Worm (Caenorhabditis elegans) whole organism, early embryonic: ENCODE results near the gene W07G4.2.

Source experiments
- B0310.2 ChIP-seq: sonication (generic microtip); optimal IDR thresholded peaks from 2 replicates; lab custom pipeline; 2016; ENCODE audit warnings: mild to moderate bottlenecking, missing genetic modification characterization, missing compliant biosample characterization
- F13C5.2 ChIP-seq: sonication (generic microtip); optimal IDR thresholded peaks from 2 replicates; lab custom pipeline; 2017; ENCODE audit warnings: mild to moderate bottlenecking, missing genetic modification characterization, inconsistent platforms, missing compliant biosample characterization
- aly-1 ChIP-seq: sonication (generic microtip); optimal IDR thresholded peaks from 2 replicates; lab custom pipeline; 2016; ENCODE audit warnings: missing genetic modification characterization, missing compliant biosample characterization
- ama-1 ChIP-seq: fragments of 150-350 bp; optimal IDR thresholded peaks from 2 replicates; lab custom pipeline; 2014
- ceh-13 ChIP-seq: fragments of 200-800 bp; sonication (Bioruptor generic); optimal IDR thresholded peaks from 2 replicates; lab custom pipeline; 2018; ENCODE audit warnings: mild to moderate bottlenecking, missing genetic modification characterization, missing compliant biosample characterization
- ceh-36 ChIP-seq: sonication (generic microtip); optimal IDR thresholded peaks from 2 replicates; lab custom pipeline; 2016; ENCODE audit warnings: missing genetic modification characterization, inconsistent platforms, missing compliant biosample characterization
- ets-7 ChIP-seq: sonication (generic microtip); optimal IDR thresholded peaks from 2 replicates; lab custom pipeline; 2016; ENCODE audit warnings: missing genotype, missing genetic modification characterization, missing compliant biosample characterization
- flt-1 ChIP-seq: fragments of 200-800 bp; sonication (Bioruptor generic); IDR thresholded peaks from 2 replicates; pipeline ENCODE4 v1.3.6; 2022; ENCODE audit warnings: missing genetic modification characterization, missing compliant biosample characterization
- hmbx-1 ChIP-seq: sonication (generic microtip); optimal IDR thresholded peaks from 2 replicates; lab custom pipeline; 2016; ENCODE audit warnings: mild to moderate bottlenecking, missing genetic modification characterization, missing compliant biosample characterization
- hmg-4 ChIP-seq: fragments of 200-800 bp; sonication (Bioruptor generic); optimal IDR thresholded peaks from 2 replicates; lab custom pipeline; 2018; ENCODE audit warnings: mild to moderate bottlenecking, missing genetic modification characterization, missing compliant biosample characterization
- hnd-1 ChIP-seq: sonication (generic microtip); optimal IDR thresholded peaks from 2 replicates; lab custom pipeline; 2016; ENCODE audit warnings: missing genetic modification characterization, missing compliant biosample characterization
- pes-1 ChIP-seq: fragments of 200-800 bp; sonication (Bioruptor generic); IDR thresholded peaks from 2 replicates; pipeline ENCODE4 v1.3.6; 2022; ENCODE audit warnings: missing genetic modification reagents, missing genetic modification characterization, missing compliant biosample characterization
- scrt-1 ChIP-seq: fragments of 200-800 bp; sonication (Bioruptor generic); IDR thresholded peaks from 2 replicates; pipeline ENCODE4 v1.3.6; 2022; ENCODE audit warnings: missing genetic modification characterization, missing compliant biosample characterization
- sea-1 ChIP-seq: fragments of 200-800 bp; sonication (Bioruptor generic); conservative IDR thresholded peaks from 2 replicates; pipeline ENCODE4 v1.3.6; 2022; ENCODE audit warnings: missing genetic modification characterization, missing compliant biosample characterization
- tbx-11 ChIP-seq: fragments of 200-800 bp; sonication (Bioruptor generic); IDR thresholded peaks from 2 replicates; pipeline ENCODE4 v1.3.6; 2022; ENCODE audit warnings: missing genetic modification characterization, missing compliant biosample characterization
- tbx-37 ChIP-seq: fragments of 200-800 bp; sonication (Bioruptor generic); conservative IDR thresholded peaks from 2 replicates; pipeline ENCODE4 v1.3.6; 2022; ENCODE audit warnings: missing genetic modification reagents, missing genetic modification characterization, missing compliant biosample characterization
- tra-4 ChIP-seq: sonication (generic microtip); optimal IDR thresholded peaks from 2 replicates; lab custom pipeline; 2017; ENCODE audit warnings: missing genetic modification characterization, missing compliant biosample characterization

The W07G4.2 gene

DNA sequence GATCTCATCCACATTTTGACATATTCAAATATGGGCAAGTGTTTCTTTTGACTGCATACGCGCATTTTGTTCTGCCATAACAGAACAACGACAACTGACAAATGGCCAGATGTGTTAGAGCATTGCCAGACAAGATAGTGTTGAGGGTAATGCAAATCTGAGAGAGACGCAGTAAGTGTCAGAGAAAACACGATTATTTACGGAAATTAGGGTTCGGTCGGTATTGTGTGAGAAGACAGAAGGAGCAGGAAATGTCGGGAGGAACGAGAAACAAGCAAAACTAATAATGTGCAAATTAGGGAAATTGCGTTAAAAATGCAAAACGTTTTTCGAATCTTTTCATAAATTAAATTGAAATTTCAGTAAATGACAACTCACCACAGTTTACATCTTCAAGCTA lies 11.9 kb downstream of the W07G4.2 start:
- TF ChIP-seq hmg-4 (no peak), sea-1 (no peak), ets-7 (tag; lab: Kevin White, UChicago) (no peak), ceh-36 (tag; lab: Kevin White, UChicago) (no peak), scrt-1 (GFP tag; lab: Robert Waterston, UW) (no peak), tbx-11 (GFP tag; lab: Robert Waterston, UW) (no peak), hnd-1 (no peak), aly-1 (tag; lab: Kevin White, UChicago) (no peak), ama-1 (lab: Kevin White, UChicago) (no peak), F13C5.2 (tag; lab: Kevin White, UChicago) (no peak), flt-1 (no peak)

DNA sequence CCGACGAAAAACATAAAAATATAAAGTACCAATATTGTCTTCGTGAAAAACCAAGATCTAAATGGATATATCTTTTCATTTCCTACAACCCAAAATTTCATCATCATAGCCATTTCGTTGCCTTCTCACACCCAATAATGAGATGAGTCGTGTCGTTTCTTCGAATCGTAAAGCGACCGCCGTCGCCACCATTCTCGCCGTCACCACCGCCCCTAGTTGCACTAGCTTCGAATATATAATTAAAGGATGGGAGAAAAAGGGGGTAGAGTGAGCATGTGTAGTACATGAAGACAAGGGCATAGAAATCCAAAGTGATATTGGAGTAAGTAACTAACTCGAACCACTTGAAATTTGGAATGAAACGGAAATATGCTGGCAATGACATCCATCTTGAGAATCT lies 14.1 kb downstream of the W07G4.2 start:
- TF ChIP-seq sea-1 (no peak), hnd-1 (no peak), F13C5.2 (tag; lab: Kevin White, UChicago) (no peak), aly-1 (tag; lab: Kevin White, UChicago) (no peak), hmbx-1 (tag; lab: Kevin White, UChicago) (no peak)

DNA sequence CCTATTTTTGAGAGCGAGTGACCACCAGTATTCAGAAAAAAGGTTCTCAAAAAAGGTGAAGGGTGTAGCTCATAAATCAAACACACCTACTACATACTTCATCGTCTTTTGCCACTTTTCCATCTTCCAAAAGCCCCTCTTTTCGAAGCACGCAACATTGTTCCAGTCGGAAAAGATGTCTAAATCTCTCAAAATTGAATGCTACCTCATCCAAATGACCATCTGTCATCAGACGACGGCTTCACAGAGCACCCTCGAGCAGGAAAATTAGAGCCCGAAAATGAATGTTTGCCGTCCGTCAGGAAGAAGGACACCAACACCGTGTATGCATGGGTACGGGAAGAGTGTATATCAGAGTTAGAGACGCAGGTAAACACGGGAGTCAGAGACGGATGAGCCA lies 14.8 kb downstream of the W07G4.2 start:
- TF ChIP-seq tbx-11 (GFP tag; lab: Robert Waterston, UW) (no peak), scrt-1 (GFP tag; lab: Robert Waterston, UW) (no peak), pes-1 (GFP tag; lab: Robert Waterston, UW) (no peak), ceh-13 (GFP tag; lab: Kevin White, UChicago) (no peak), tbx-37 (no peak), hmg-4 (no peak), hnd-1 (no peak), ets-7 (tag; lab: Kevin White, UChicago) (no peak), hmbx-1 (tag; lab: Kevin White, UChicago) (no peak), flt-1 (no peak), aly-1 (tag; lab: Kevin White, UChicago) (no peak), B0310.2 (tag; lab: Kevin White, UChicago) (no peak), sea-1 (no peak)

DNA sequence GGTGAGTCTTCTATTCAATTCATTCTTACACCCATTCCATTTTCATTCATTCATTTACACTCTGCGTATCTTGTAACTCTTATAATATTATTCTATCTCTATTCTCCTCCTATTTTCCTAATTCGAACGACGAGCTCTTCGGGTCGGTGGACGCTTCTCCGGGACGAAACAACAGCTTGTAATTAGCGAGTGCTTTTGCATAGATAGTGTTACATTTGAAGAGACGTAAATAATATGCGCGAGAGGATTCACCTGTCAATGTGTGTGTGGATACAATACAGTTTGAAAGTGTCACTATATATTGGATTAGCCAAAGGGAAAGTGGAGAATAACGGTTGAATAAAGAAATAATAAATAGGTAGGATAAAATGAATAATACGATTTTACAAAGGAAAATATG lies 15.7 kb downstream of the W07G4.2 start:
- TF ChIP-seq pes-1 (GFP tag; lab: Robert Waterston, UW) (no peak), ama-1 (lab: Kevin White, UChicago) (no peak), F13C5.2 (tag; lab: Kevin White, UChicago) (no peak), ceh-36 (tag; lab: Kevin White, UChicago) (no peak), tra-4 (tag; lab: Kevin White, UChicago) (no peak), hmg-4 (no peak), sea-1 (no peak), aly-1 (tag; lab: Kevin White, UChicago) (no peak), ceh-13 (GFP tag; lab: Kevin White, UChicago) (no peak), hnd-1 (no peak), flt-1 (no peak), B0310.2 (tag; lab: Kevin White, UChicago) (no peak), tbx-11 (GFP tag; lab: Robert Waterston, UW) (no peak), tbx-37 (no peak), scrt-1 (GFP tag; lab: Robert Waterston, UW) (no peak), ets-7 (tag; lab: Kevin White, UChicago) (no peak), hmbx-1 (tag; lab: Kevin White, UChicago) (no peak)

DNA sequence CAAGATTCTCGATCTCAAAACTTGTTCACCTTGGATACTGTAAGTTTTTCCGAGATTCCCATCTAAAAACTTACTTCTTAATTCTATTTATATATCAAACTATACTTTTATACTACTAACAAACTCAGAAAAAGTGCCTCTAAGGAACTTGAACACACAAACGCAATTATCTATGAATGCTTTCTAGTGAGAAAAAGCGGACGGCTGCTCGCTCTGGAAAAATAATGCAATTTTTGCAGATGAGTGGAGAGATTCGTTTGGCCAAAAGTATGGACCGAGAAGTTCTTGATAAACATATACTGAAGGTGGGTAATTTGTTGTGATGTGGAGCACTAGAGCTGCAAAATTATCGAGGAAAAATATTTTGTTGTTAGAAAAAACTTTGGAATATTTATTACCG lies 16.4 kb downstream of the W07G4.2 start:
- no peak for TF ChIP-seq aly-1 (tag; lab: Kevin White, UChicago)
- TF ChIP-seq scrt-1 (GFP tag; lab: Robert Waterston, UW), result no peak
- TF ChIP-seq flt-1, result no peak
- no peak for TF ChIP-seq ama-1 (lab: Kevin White, UChicago)
- TF ChIP-seq tbx-37, result no peak
- no peak for TF ChIP-seq ceh-13 (GFP tag; lab: Kevin White, UChicago)
- TF ChIP-seq pes-1 (GFP tag; lab: Robert Waterston, UW), result no peak
- TF ChIP-seq tra-4 (tag; lab: Kevin White, UChicago), result no peak
- TF ChIP-seq ceh-36 (tag; lab: Kevin White, UChicago), result no peak
- no peak for TF ChIP-seq tbx-11 (GFP tag; lab: Robert Waterston, UW)
- TF ChIP-seq B0310.2 (tag; lab: Kevin White, UChicago), result no peak
- no peak for TF ChIP-seq hmg-4
- TF ChIP-seq sea-1, result no peak
- TF ChIP-seq hnd-1, result no peak

DNA sequence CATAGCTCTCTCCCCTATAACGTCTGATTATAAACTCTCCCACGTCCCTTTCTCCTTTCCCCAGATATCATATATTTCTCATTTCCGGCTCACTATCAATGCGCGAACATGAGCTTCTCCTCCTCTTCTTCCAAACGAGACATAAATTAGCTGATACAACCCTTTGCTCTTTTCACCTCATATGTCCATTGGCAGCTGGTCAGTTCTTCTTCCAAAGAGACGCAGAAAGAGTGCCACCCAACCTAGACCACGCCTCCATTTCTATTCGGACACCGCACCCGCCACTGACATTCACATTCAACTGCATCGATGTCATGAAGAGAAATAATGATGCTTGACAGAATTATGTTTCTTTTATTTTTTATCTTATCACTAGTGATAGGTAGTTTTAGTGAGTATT lies 17.6 kb downstream of the W07G4.2 start, which contains the start of gene fmi-1:
TSS of gene fmi-1 (plus strand) at position 301 of the 400 bp plus-strand sequence.
- no peak for TF ChIP-seq hmbx-1 (tag; lab: Kevin White, UChicago)
- TF ChIP-seq scrt-1 (GFP tag; lab: Robert Waterston, UW), result no peak
- TF ChIP-seq F13C5.2 (tag; lab: Kevin White, UChicago), result no peak
- no peak for TF ChIP-seq sea-1
- TF ChIP-seq tbx-11 (GFP tag; lab: Robert Waterston, UW), result no peak
- TF ChIP-seq hnd-1, result no peak
- no peak for TF ChIP-seq ama-1 (lab: Kevin White, UChicago)
- no peak for TF ChIP-seq pes-1 (GFP tag; lab: Robert Waterston, UW)
- no peak for TF ChIP-seq flt-1
- no peak for TF ChIP-seq ceh-13 (GFP tag; lab: Kevin White, UChicago)
- TF ChIP-seq tbx-37, result no peak

DNA sequence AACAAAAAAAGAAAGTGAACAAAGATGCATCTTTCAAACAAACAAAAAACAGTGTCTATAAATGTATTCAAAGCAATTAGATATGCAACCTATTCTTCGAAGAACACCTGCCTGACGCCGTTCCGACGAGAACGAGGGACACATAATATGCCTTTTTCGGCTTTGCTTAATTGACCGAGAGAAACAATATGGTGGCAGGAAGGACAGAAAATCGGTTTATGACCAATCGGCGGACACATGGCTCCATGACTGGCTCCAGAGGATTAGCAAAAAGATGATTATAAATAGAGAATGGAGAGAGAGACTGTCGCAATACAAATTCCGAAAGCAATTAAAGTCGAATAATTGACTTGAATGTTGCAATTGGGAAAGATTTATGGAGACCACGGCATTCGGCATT lies 18.1 kb downstream of the W07G4.2 start:
- no peak for TF ChIP-seq flt-1
- TF ChIP-seq pes-1 (GFP tag; lab: Robert Waterston, UW), result no peak
- no peak for TF ChIP-seq tbx-37
- no peak for TF ChIP-seq ceh-13 (GFP tag; lab: Kevin White, UChicago)

DNA sequence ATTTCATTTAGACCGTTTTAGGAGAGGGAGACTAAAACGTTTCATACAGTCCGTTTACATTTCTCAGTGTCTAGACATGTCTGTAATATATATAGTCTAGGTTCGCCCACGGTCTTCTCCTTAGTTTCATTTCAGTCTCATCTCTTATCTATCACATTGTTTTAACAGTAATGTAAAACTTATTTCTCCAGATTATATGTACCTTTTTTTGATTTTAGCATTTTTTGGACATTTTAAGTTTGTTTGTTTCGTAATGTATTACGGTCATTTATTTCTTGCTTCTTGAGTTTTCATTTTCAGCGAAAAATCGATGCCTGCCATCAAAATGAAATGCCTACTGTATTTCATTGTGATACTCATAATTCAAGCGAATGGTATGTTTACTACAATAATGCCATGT lies 22.5 kb downstream of the W07G4.2 start, which contains the start of gene F15B9.6:
TSS of gene F15B9.6 (plus strand) at position 301 of the 400 bp plus-strand sequence.
- TF ChIP-seq sea-1, result no peak
- TF ChIP-seq ama-1 (lab: Kevin White, UChicago), result no peak
- no peak for TF ChIP-seq tra-4 (tag; lab: Kevin White, UChicago)
- no peak for TF ChIP-seq ceh-36 (tag; lab: Kevin White, UChicago)
- no peak for TF ChIP-seq ceh-13 (GFP tag; lab: Kevin White, UChicago)
- no peak for TF ChIP-seq pes-1 (GFP tag; lab: Robert Waterston, UW)
- no peak for TF ChIP-seq aly-1 (tag; lab: Kevin White, UChicago)
- TF ChIP-seq hmg-4, result no peak
- no peak for TF ChIP-seq flt-1
- no peak for TF ChIP-seq B0310.2 (tag; lab: Kevin White, UChicago)
